Worm (Caenorhabditis elegans): ENCODE measurements around the gene Y51H4A.25.

The Y51H4A.25 gene

ce11 chrIV:16735957-16736356 is at the start of gene Y51H4A.25:
Gene Y51H4A.25, plus strand, starts transcription at chrIV:16736329.
- no peak for TF ChIP-seq mep-1 (tag; optimal IDR thresholded peaks at IDR 0.05)
- no peak for TF ChIP-seq elt-3 (tag; optimal IDR thresholded peaks at IDR 0.05)
- TF ChIP-seq nhr-237 (tag; optimal IDR thresholded peaks at IDR 0.05) = no peak
- no peak for TF ChIP-seq M03D4.4 (tag; optimal IDR thresholded peaks at IDR 0.05)
- no peak for TF ChIP-seq sptf-1 (tag; optimal IDR thresholded peaks at IDR 0.05)
- TF ChIP-seq nhr-12 (tag; optimal IDR thresholded peaks at IDR 0.05) = no peak
- no peak for TF ChIP-seq zip-8 (tag; optimal IDR thresholded peaks at IDR 0.05)

ce11 chrIV:16694567-16694966 is 41.6 kb upstream of the Y51H4A.25 start, which contains the start of gene Y51H4A.941:
Gene Y51H4A.941, minus strand, starts transcription at chrIV:16694667.
- TF ChIP-seq ceh-43 (GFP tag; optimal IDR thresholded peaks at IDR 0.05) (no peak), nhr-2 (tag; optimal IDR thresholded peaks at IDR 0.05) (no peak), pha-4 (tag; optimal IDR thresholded peaks at IDR 0.05) (no peak), cnd-1 (tag; optimal IDR thresholded peaks at IDR 0.05) (no peak), nhr-237 (tag; optimal IDR thresholded peaks at IDR 0.05) (no peak)

- no peak for TF ChIP-seq elt-1 (tag; optimal IDR thresholded peaks at IDR 0.05; ENCODE audit: borderline replicate concordance, insufficient read depth)
- no peak for TF ChIP-seq ceh-43 (GFP tag; optimal IDR thresholded peaks at IDR 0.05)
- TF ChIP-seq hlh-1 (tag; optimal IDR thresholded peaks at IDR 0.05) = no peak
- no peak for TF ChIP-seq ceh-83 (GFP tag; optimal IDR thresholded peaks at IDR 0.05)
- TF ChIP-seq mep-1 (tag; optimal IDR thresholded peaks at IDR 0.05) = no peak
- no peak for TF ChIP-seq nhr-76 (tag; optimal IDR thresholded peaks at IDR 0.05)
- TF ChIP-seq cnd-1 (tag; optimal IDR thresholded peaks at IDR 0.05) = no peak
- no peak for TF ChIP-seq mls-2 (tag; optimal IDR thresholded peaks at IDR 0.05)
- TF ChIP-seq drap-1 (GFP tag; optimal IDR thresholded peaks at IDR 0.05) = no peak
- no peak for TF ChIP-seq nhr-12 (tag; optimal IDR thresholded peaks at IDR 0.05)
Measured at ce11 chrIV:16696422-16696821, 39.7 kb upstream of the Y51H4A.25 start.

ce11 chrIV:16706950-16707349 is 29.2 kb upstream of the Y51H4A.25 start:
- TF ChIP-seq sptf-1 (tag; optimal IDR thresholded peaks at IDR 0.05) = no peak
- no peak for TF ChIP-seq bed-3 (GFP tag; optimal IDR thresholded peaks at IDR 0.05)
- no peak for TF ChIP-seq ceh-43 (GFP tag; optimal IDR thresholded peaks at IDR 0.05)
- TF ChIP-seq pha-4 (tag; optimal IDR thresholded peaks at IDR 0.05) = no peak
- no peak for TF ChIP-seq nhr-12 (tag; optimal IDR thresholded peaks at IDR 0.05)
- TF ChIP-seq zip-8 (tag; optimal IDR thresholded peaks at IDR 0.05) = no peak
- TF ChIP-seq unc-120 (tag; optimal IDR thresholded peaks at IDR 0.05; ENCODE audit: poor library complexity, severe bottlenecking) = no peak
- TF ChIP-seq sem-2 (GFP tag; optimal IDR thresholded peaks at IDR 0.05) = no peak

- TF ChIP-seq nhr-28 (tag; optimal IDR thresholded peaks at IDR 0.05) (no peak), M03D4.4 (tag; optimal IDR thresholded peaks at IDR 0.05) (no peak), cnd-1 (tag; optimal IDR thresholded peaks at IDR 0.05) (no peak), unc-120 (tag; optimal IDR thresholded peaks at IDR 0.05; ENCODE audit: poor library complexity, severe bottlenecking) (no peak), mls-2 (tag; optimal IDR thresholded peaks at IDR 0.05) (no peak), ham-2 (GFP tag; optimal IDR thresholded peaks at IDR 0.05) (no peak), unc-62 (GFP tag; optimal IDR thresholded peaks at IDR 0.05) (no peak), ces-1 (GFP tag; optimal IDR thresholded peaks at IDR 0.05) (no peak), mep-1 (tag; optimal IDR thresholded peaks at IDR 0.05) (no peak), sptf-1 (tag; optimal IDR thresholded peaks at IDR 0.05) (no peak), ztf-11 (tag; optimal IDR thresholded peaks at IDR 0.05) (no peak)
Measured at ce11 chrIV:16709713-16710112, 26.4 kb upstream of the Y51H4A.25 start.

- TF ChIP-seq unc-120 (tag; optimal IDR thresholded peaks at IDR 0.05; ENCODE audit: poor library complexity, severe bottlenecking) (no peak), cnd-1 (tag; optimal IDR thresholded peaks at IDR 0.05) (no peak), nhr-28 (tag; optimal IDR thresholded peaks at IDR 0.05) (no peak), zip-8 (tag; optimal IDR thresholded peaks at IDR 0.05) (no peak), sptf-1 (tag; optimal IDR thresholded peaks at IDR 0.05) (no peak), ceh-43 (GFP tag; optimal IDR thresholded peaks at IDR 0.05) (no peak)
Measured at ce11 chrIV:16710312-16710711, 25.8 kb upstream of the Y51H4A.25 start.

- no peak for TF ChIP-seq sem-2 (GFP tag; optimal IDR thresholded peaks at IDR 0.05)
- no peak for TF ChIP-seq lin-32 (GFP tag; optimal IDR thresholded peaks at IDR 0.05)
- no peak for TF ChIP-seq lin-13 (tag; optimal IDR thresholded peaks at IDR 0.05)
- no peak for TF ChIP-seq nhr-237 (tag; optimal IDR thresholded peaks at IDR 0.05)
- no peak for TF ChIP-seq hlh-1 (tag; optimal IDR thresholded peaks at IDR 0.05)
- TF ChIP-seq ceh-83 (GFP tag; optimal IDR thresholded peaks at IDR 0.05) = no peak
- no peak for TF ChIP-seq unc-120 (tag; optimal IDR thresholded peaks at IDR 0.05; ENCODE audit: poor library complexity, severe bottlenecking)
- TF ChIP-seq ceh-43 (GFP tag; optimal IDR thresholded peaks at IDR 0.05) = no peak
- no peak for TF ChIP-seq pha-4 (tag; optimal IDR thresholded peaks at IDR 0.05)
Measured at ce11 chrIV:16718651-16719050, 17.5 kb upstream of the Y51H4A.25 start.
